Fruit fly (Drosophila melanogaster) whole organism, prepupa: ENCODE data around the gene CG45413.
A peak's percentile ranks its signal among the peaks of the same experiment; 100 is the strongest.

Source experiments
- CG10631 ChIP-seq: fragments of 200-800 bp; sonication (Bioruptor generic); optimal IDR thresholded peaks from 2 replicates; lab custom pipeline; 2016; ENCODE audit warnings: missing biosample characterization, missing genetic modification characterization
- CG10669 ChIP-seq: fragments of 200-800 bp; sonication (Bioruptor generic); optimal IDR thresholded peaks from 3 replicates; lab custom pipeline; 2018; ENCODE audit warnings: missing biosample characterization, mild to moderate bottlenecking, missing genetic modification characterization, moderate library complexity
- CG4318 ChIP-seq: fragments of 200-800 bp; sonication (Bioruptor generic); optimal IDR thresholded peaks from 3 replicates; lab custom pipeline; 2017; ENCODE audit warnings: missing biosample characterization, mild to moderate bottlenecking, missing genetic modification characterization
- CG6163 ChIP-seq: fragments of 200-800 bp; sonication (Bioruptor generic); IDR thresholded peaks from 3 replicates; pipeline ENCODE4 v1.3.6; 2022; ENCODE audit warnings: missing biosample characterization, missing genetic modification characterization
- CG6792 ChIP-seq: fragments of 200-800 bp; sonication (Bioruptor generic); optimal IDR thresholded peaks from 3 replicates; lab custom pipeline; 2016; ENCODE audit warnings: missing biosample characterization, missing genetic modification characterization
- CG6854 ChIP-seq: fragments of 200-800 bp; sonication (Bioruptor generic); optimal IDR thresholded peaks from 2 replicates; lab custom pipeline; 2017; ENCODE audit warnings: missing biosample characterization, mild to moderate bottlenecking, missing genetic modification characterization
- Gug ChIP-seq: fragments of 200-800 bp; sonication (Bioruptor generic); IDR thresholded peaks from 2 replicates; pipeline ENCODE4 v1.3.6; 2022; ENCODE audit warnings: missing biosample characterization, missing genetic modification characterization
- Hr38 ChIP-seq: sonication (Bioruptor generic); optimal IDR thresholded peaks from 2 replicates; lab custom pipeline; 2016; ENCODE audit warnings: missing biosample characterization, missing genetic modification characterization
- acj6 ChIP-seq: fragments of 200-800 bp; sonication (Bioruptor generic); optimal IDR thresholded peaks from 3 replicates; lab custom pipeline; 2016; ENCODE audit warnings: missing biosample characterization, missing genetic modification characterization
- eg ChIP-seq: fragments of 200-800 bp; sonication (Bioruptor generic); IDR thresholded peaks from 3 replicates; pipeline ENCODE4 v1.3.6; 2022; ENCODE audit warnings: missing biosample characterization, missing genetic modification characterization
- topi ChIP-seq: fragments of 200-800 bp; sonication (Bioruptor generic); optimal IDR thresholded peaks from 3 replicates; lab custom pipeline; 2016; ENCODE audit warnings: missing biosample characterization, missing genetic modification characterization

DNA sequence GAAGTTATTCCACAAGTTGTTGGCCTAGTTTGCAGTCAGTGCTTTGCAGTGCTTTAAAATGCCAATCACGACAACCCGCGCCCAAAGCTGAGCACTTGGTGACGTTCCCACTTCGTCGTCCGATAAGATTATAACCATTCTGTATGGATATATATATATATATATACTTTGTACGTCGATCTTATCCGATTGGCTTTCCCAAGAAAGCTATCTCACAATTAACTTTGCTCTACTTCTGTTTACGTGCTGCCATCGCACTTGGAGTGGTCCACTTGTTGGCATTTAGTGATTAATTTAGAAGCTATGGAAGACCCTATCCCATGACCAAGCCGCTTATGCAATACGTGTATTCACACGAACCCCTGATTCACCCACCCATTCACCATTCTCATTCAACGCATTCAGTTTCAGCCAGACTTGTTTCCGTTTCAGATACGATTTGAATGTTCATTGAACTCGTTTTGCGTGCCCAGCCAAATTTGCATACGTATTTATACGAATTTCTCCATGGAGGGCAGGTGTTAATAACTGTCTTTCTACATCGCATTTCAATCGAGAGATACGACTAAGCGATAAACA is 30.3 kb upstream of the CG45413 start:
- TF ChIP-seq Hr38 (GFP tag; lab: Kevin White, UChicago) (no peak), Gug (GFP tag; lab: Robert Waterston, UW) (no peak), CG10631 (no peak), CG4318 (no peak), topi (no peak), eg (no peak), CG6792 (GFP tag; lab: Kevin White, UChicago) (no peak), acj6 (GFP tag; lab: Kevin White, UChicago) (no peak), CG10669 (GFP tag; lab: Kevin White, UChicago) (no peak), CG6854 (GFP tag; lab: Kevin White, UChicago) (no peak), CG6163 (0 out of 3 replicates have a peak, but pooled peaks have one; percentile 8)
